Fruit fly (Drosophila melanogaster): ENCODE measurements around the gene pns.
A peak's percentile ranks its signal among the peaks of the same experiment; 100 is the strongest.

pns gene

dm6 chr3L:1558178-1558788 is 21.3 kb downstream of the pns start, which contains the start of the genes Pex10 and CG12099 (continued):
- TF ChIP-seq CG9727 (GFP tag; optimal IDR thresholded peaks at IDR 0.05) = peak; percentile 91
- peak; percentile 73 for TF ChIP-seq gt (GFP tag; IDR thresholded peaks at IDR 0.05)
- peak; percentile 97 for TF ChIP-seq knrl (GFP tag; IDR thresholded peaks at IDR 0.05; ENCODE audit: partially characterized antibody)
- TF ChIP-seq bcd (GFP tag; optimal IDR thresholded peaks at IDR 0.05) = peak; percentile 88
- peak; percentile 79 for TF ChIP-seq CG1647 (GFP tag; optimal IDR thresholded peaks at IDR 0.05)
- TF ChIP-seq hkb (optimal IDR thresholded peaks at IDR 0.05) = peak; percentile 68
- peak; percentile 87 for TF ChIP-seq hkb (GFP tag; IDR thresholded peaks at IDR 0.05)
- TF ChIP-seq CG13296 (GFP tag; optimal IDR thresholded peaks at IDR 0.05) = peak; percentile 80
- peak; percentile 27 for TF ChIP-seq NC2β (GFP tag; optimal IDR thresholded peaks at IDR 0.05)
- TF ChIP-seq CG4404 (GFP tag; IDR thresholded peaks at IDR 0.05) = peak; percentile 95
- peak; percentile 66 for TF ChIP-seq Bteb2 (GFP tag; optimal IDR thresholded peaks at IDR 0.05)
- TF ChIP-seq lmd (GFP tag; IDR thresholded peaks at IDR 0.05) = peak; percentile 94
- TF ChIP-seq CG7372 (GFP tag; IDR thresholded peaks at IDR 0.05) = peak; percentile 91
- peak; percentile 41 for TF ChIP-seq fd64A (GFP tag; optimal IDR thresholded peaks at IDR 0.05)
- TF ChIP-seq twi (tag; optimal IDR thresholded peaks at IDR 0.05) = peak; percentile 83
- peak; percentile 57 for TF ChIP-seq shn (GFP tag; optimal IDR thresholded peaks at IDR 0.05)
- peak; percentile 92 for TF ChIP-seq Optix (GFP tag; IDR thresholded peaks at IDR 0.05)
- peak; percentile 88 for TF ChIP-seq CG8924 (tag; optimal IDR thresholded peaks at IDR 0.05)
- peak; percentile 87 for TF ChIP-seq dmrt11E (tag; optimal IDR thresholded peaks at IDR 0.05)
- TF ChIP-seq CG10267 (tag; optimal IDR thresholded peaks at IDR 0.05) = peak; percentile 100
- TF ChIP-seq NfI (GFP tag; optimal IDR thresholded peaks at IDR 0.05) = peak; percentile 90
- no peak for TF ChIP-seq CG15011 (GFP tag; optimal IDR thresholded peaks at IDR 0.05)
- TF ChIP-seq CG34376 (GFP tag; optimal IDR thresholded peaks at IDR 0.05) = peak; percentile 85
- no peak for TF ChIP-seq Vsx1 (GFP tag; optimal IDR thresholded peaks at IDR 0.05)
- peak; percentile 80 for TF ChIP-seq nerfin-2 (GFP tag; IDR thresholded peaks at IDR 0.05; ENCODE audit: partially characterized antibody)
- 0 out of 2 replicates have a peak, but pooled peaks have one; percentile 48 for TF ChIP-seq CG10321 (GFP tag; IDR thresholded peaks at IDR 0.05)
- TF ChIP-seq sd (tag; optimal IDR thresholded peaks at IDR 0.05) = no peak
- TF ChIP-seq CG2889 (GFP tag; IDR thresholded peaks at IDR 0.05) = peak; percentile 79
- TF ChIP-seq otp (GFP tag; IDR thresholded peaks at IDR 0.05) = peak; percentile 82
- peak; percentile 89 for TF ChIP-seq amos (GFP tag; IDR thresholded peaks at IDR 0.05; ENCODE audit: partially characterized antibody)
- TF ChIP-seq Sox102F (GFP tag; optimal IDR thresholded peaks at IDR 0.05) = no peak
- peak; percentile 93 for TF ChIP-seq sug (tag; optimal IDR thresholded peaks at IDR 0.05)
- TF ChIP-seq Dip3 (GFP tag; optimal IDR thresholded peaks at IDR 0.05) = peak; percentile 73
- TF ChIP-seq onecut (GFP tag; IDR thresholded peaks at IDR 0.05) = peak; percentile 75
- TF ChIP-seq sisA (GFP tag; IDR thresholded peaks at IDR 0.05) = peak; percentile 93
- TF ChIP-seq cad (GFP tag; optimal IDR thresholded peaks at IDR 0.05) = no peak
- TF ChIP-seq CG6689 (GFP tag; IDR thresholded peaks at IDR 0.05) = peak; percentile 91
- peak; percentile 72 for TF ChIP-seq Blimp-1 (GFP tag; optimal IDR thresholded peaks at IDR 0.05)
- no peak for TF ChIP-seq TFAM (GFP tag; optimal IDR thresholded peaks at IDR 0.05)
- peak; percentile 94 for TF ChIP-seq CG13775 (GFP tag; optimal IDR thresholded peaks at IDR 0.05)
- TF ChIP-seq HmgZ (tag; optimal IDR thresholded peaks at IDR 0.05) = peak; percentile 84
- TF ChIP-seq CG18011 (GFP tag; optimal IDR thresholded peaks at IDR 0.05) = peak; percentile 74
- TF ChIP-seq usp (GFP tag; optimal IDR thresholded peaks at IDR 0.05) = no peak
- peak; percentile 86 for TF ChIP-seq Taf1 (GFP tag; IDR thresholded peaks at IDR 0.05)
- TF ChIP-seq Sox100B (GFP tag; optimal IDR thresholded peaks at IDR 0.05) = no peak
- peak; percentile 88 for TF ChIP-seq zfh1 (GFP tag; IDR thresholded peaks at IDR 0.05)
- peak; percentile 89 for TF ChIP-seq CG15514 (GFP tag; optimal IDR thresholded peaks at IDR 0.05)
- peak; percentile 72 for TF ChIP-seq maf-S (GFP tag; optimal IDR thresholded peaks at IDR 0.05)
- peak; percentile 86; the same call in 2 of the 3 replicates for TF ChIP-seq H15 (GFP tag; IDR thresholded peaks at IDR 0.05)
- peak; percentile 31 for TF ChIP-seq CG6854 (GFP tag; optimal IDR thresholded peaks at IDR 0.05)

All from whole organism, embryonic.